Fruit fly (Drosophila melanogaster): ENCODE results near the gene up.

up gene

DNA sequence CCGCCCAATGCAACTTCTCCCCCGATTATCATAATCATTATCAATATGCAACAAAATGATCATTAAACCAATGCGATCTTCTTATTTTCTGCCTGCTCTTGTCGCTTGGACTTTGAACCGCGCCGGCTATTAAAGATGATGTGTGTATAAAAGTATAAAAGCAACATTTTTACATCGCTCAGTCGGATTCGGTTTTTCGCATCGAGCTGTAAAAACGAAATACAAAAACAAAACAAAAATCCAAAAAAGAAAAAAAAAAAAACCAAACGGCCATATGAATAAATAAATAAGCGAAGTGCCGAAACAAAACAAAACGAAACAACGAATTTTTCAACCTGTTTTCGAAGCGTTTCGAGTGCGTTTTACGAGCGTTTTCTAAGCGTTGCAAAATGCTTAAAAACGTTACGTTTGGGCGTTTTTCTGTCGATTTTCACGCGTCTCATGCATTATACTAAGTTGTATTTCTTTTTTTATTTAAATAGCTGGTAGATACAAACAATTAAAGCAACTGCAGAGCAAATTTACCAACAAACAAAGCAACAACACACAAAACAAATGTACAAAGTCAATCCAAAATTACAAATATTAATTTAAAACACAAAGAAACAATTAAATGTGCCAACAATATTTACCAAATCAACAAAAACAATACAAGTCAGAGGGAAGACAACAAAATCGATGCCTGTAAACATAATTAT, 42.5 kb upstream of the up start (continued):
- no peak for TF ChIP-seq sr (GFP tag; IDR thresholded peaks at IDR 0.05)
- no peak for TF ChIP-seq CG3838 (GFP tag; optimal IDR thresholded peaks at IDR 0.05)
- TF ChIP-seq fru (optimal IDR thresholded peaks at IDR 0.05), result no peak
- peak; percentile 63 for TF ChIP-seq CG17359 (tag; optimal IDR thresholded peaks at IDR 0.05)
- no peak for TF ChIP-seq CkIIα-i1 (GFP tag; IDR thresholded peaks at IDR 0.05)
- no peak for TF ChIP-seq tin (GFP tag; optimal IDR thresholded peaks at IDR 0.05)
- no peak for TF ChIP-seq sc (optimal IDR thresholded peaks at IDR 0.05)
- TF ChIP-seq sc (GFP tag; optimal IDR thresholded peaks at IDR 0.05), result peak; percentile 59
- TF ChIP-seq lab (GFP tag; optimal IDR thresholded peaks at IDR 0.05), result peak; percentile 51
- no peak for TF ChIP-seq fd64A (GFP tag; optimal IDR thresholded peaks at IDR 0.05)
- no peak for TF ChIP-seq CG3726 (GFP tag; IDR thresholded peaks at IDR 0.05)
- no peak for TF ChIP-seq gcm2 (GFP tag; optimal IDR thresholded peaks at IDR 0.05)
- peak; percentile 53 for TF ChIP-seq CG3407 (GFP tag; optimal IDR thresholded peaks at IDR 0.05)
- TF ChIP-seq hbn (GFP tag; IDR thresholded peaks at IDR 0.05; ENCODE audit: partially characterized antibody), result no peak
- TF ChIP-seq Hr3 (GFP tag; optimal IDR thresholded peaks at IDR 0.05), result no peak
- no peak for TF ChIP-seq nerfin-2 (GFP tag; IDR thresholded peaks at IDR 0.05; ENCODE audit: partially characterized antibody)
- peak; percentile 10 for TF ChIP-seq CG15601 (tag; optimal IDR thresholded peaks at IDR 0.05)
- peak; percentile 75 for TF ChIP-seq nau (GFP tag; optimal IDR thresholded peaks at IDR 0.05)

- peak; percentile 53 for TF ChIP-seq HHEX (GFP tag; optimal IDR thresholded peaks at IDR 0.05)
- peak; percentile 54 for TF ChIP-seq CG10654 (GFP tag; optimal IDR thresholded peaks at IDR 0.05)
- TF ChIP-seq CG30403 (GFP tag; optimal IDR thresholded peaks at IDR 0.05), result peak; percentile 54
- no peak for TF ChIP-seq Tbp (GFP tag; optimal IDR thresholded peaks at IDR 0.05)
- TF ChIP-seq Sry-β (GFP tag; optimal IDR thresholded peaks at IDR 0.05), result no peak
- no peak for TF ChIP-seq CG17186 (GFP tag; optimal IDR thresholded peaks at IDR 0.05)
- TF ChIP-seq CG10209 (GFP tag; optimal IDR thresholded peaks at IDR 0.05), result peak; percentile 39
- peak; percentile 71 for TF ChIP-seq row (GFP tag; IDR thresholded peaks at IDR 0.05)
- peak; percentile 13 for TF ChIP-seq CG15601 (tag; optimal IDR thresholded peaks at IDR 0.05)
- peak; percentile 23 for TF ChIP-seq CG13624 (GFP tag; optimal IDR thresholded peaks at IDR 0.05)
- peak; percentile 66 for TF ChIP-seq sob (GFP tag; IDR thresholded peaks at IDR 0.05)
- TF ChIP-seq Six4 (GFP tag; optimal IDR thresholded peaks at IDR 0.05), result peak; percentile 17
- TF ChIP-seq Vsx1 (GFP tag; optimal IDR thresholded peaks at IDR 0.05), result peak; percentile 6
- TF ChIP-seq Ravus (GFP tag; IDR thresholded peaks at IDR 0.05), result peak; percentile 41
- peak; percentile 71 for TF ChIP-seq CG6689 (GFP tag; IDR thresholded peaks at IDR 0.05)
- no peak for TF ChIP-seq amos (GFP tag; IDR thresholded peaks at IDR 0.05; ENCODE audit: partially characterized antibody)
- peak; percentile 29 for TF ChIP-seq CG12155 (GFP tag; optimal IDR thresholded peaks at IDR 0.05)
- 0 out of 4 replicates have a peak, but pooled peaks have one; percentile 10 for TF ChIP-seq Gug (GFP tag; IDR thresholded peaks at IDR 0.05)
- TF ChIP-seq GATAe (GFP tag; conservative IDR thresholded peaks at IDR 0.05), result no peak
- peak; percentile 74 for TF ChIP-seq Xrp1 (GFP tag; IDR thresholded peaks at IDR 0.05)
- TF ChIP-seq bcd (GFP tag; optimal IDR thresholded peaks at IDR 0.05), result peak; percentile 45
- peak; percentile 61 for TF ChIP-seq crol (GFP tag; IDR thresholded peaks at IDR 0.05)
- peak; percentile 67 for TF ChIP-seq sug (tag; optimal IDR thresholded peaks at IDR 0.05)
- TF ChIP-seq CG4730 (GFP tag; IDR thresholded peaks at IDR 0.05), result peak; percentile 51; the same call in 1 of the 2 replicates
- TF ChIP-seq gsb-n (tag; optimal IDR thresholded peaks at IDR 0.05), result no peak
- peak; percentile 15 for TF ChIP-seq slp2 (GFP tag; optimal IDR thresholded peaks at IDR 0.05)
- TF ChIP-seq Opbp (GFP tag; IDR thresholded peaks at IDR 0.05; ENCODE audit: partially characterized antibody), result no peak
- TF ChIP-seq Dll (GFP tag; IDR thresholded peaks at IDR 0.05; ENCODE audit: partially characterized antibody), result no peak
- no peak; the same call in 1 of the 2 replicates for TF ChIP-seq Bgb (GFP tag; IDR thresholded peaks at IDR 0.05; ENCODE audit: partially characterized antibody)
- peak; percentile 40 for TF ChIP-seq unpg (GFP tag; optimal IDR thresholded peaks at IDR 0.05)
- TF ChIP-seq Lim3 (GFP tag; IDR thresholded peaks at IDR 0.05), result 0 out of 2 replicates have a peak, but pooled peaks have one; percentile 17
- peak; percentile 51 for TF ChIP-seq Meics (GFP tag; optimal IDR thresholded peaks at IDR 0.05)
- no peak for TF ChIP-seq usp (GFP tag; optimal IDR thresholded peaks at IDR 0.05)
Observed at dm6 chrX:13643961-13644360, 41.6 kb upstream of the up start.
